Fruit fly (Drosophila melanogaster) Kc167 (cell line): Measurements from ENCODE around the gene MED11.

Experiments used
- Sin3A ChIP-seq: fragments of >200 bp; optimal IDR thresholded peaks from 2 replicates; lab custom pipeline; 2018; ENCODE audit warnings: missing external identifiers
- h ChIP-seq: fragments of >200 bp; optimal IDR thresholded peaks from 3 replicates; lab custom pipeline; 2018; ENCODE audit warnings: missing external identifiers
- psq ChIP-seq: fragments of >200 bp; optimal IDR thresholded peaks from 2 replicates; lab custom pipeline; 2017; ENCODE audit warnings: missing external identifiers
- ttk ChIP-seq: sonication (Bioruptor generic); optimal IDR thresholded peaks from 2 replicates; lab custom pipeline; 2017; ENCODE audit warnings: missing external identifiers

dm6 chr3L:18743679-18744078, 2.0 kb upstream of the MED11 start:
- no peak for TF ChIP-seq ttk (lab: Kevin White, UChicago)
- TF ChIP-seq Sin3A (lab: Kevin White, UChicago), result no peak
- no peak for TF ChIP-seq psq (lab: Kevin White, UChicago)
- TF ChIP-seq h (lab: Kevin White, UChicago), result no peak
